Fruit fly (Drosophila melanogaster): ENCODE measurements around the gene ppk10.
A peak's percentile ranks its signal among the peaks of the same experiment; 100 is the strongest.

ppk10 gene

DNA sequence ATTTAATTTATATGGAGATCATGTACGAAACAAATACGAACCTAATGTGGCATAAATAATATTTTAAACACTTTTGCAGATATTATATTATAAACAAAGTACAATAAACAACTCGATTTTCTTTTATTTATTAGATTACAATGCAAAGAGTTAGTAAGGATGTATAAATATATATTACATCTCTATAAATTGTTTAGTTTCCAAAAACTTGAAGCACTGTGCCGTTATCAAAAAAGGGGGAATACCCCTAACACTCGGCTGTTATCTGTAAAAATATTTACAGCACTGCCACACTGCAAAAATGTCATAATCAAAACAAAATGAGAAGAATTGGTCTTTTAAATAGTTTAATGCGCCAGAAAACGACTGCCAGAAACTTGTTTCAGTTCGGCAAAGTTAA lies 23.7 kb downstream of the ppk10 start, which contains the start of gene CG5188 (continued):
- no peak for TF ChIP-seq z (GFP tag; IDR thresholded peaks at IDR 0.05)
- TF ChIP-seq CG9727 (GFP tag; optimal IDR thresholded peaks at IDR 0.05): peak; percentile 16
- TF ChIP-seq Trl (optimal IDR thresholded peaks at IDR 0.05): no peak
- no peak for TF ChIP-seq Trl (GFP tag; optimal IDR thresholded peaks at IDR 0.05)
- no peak for TF ChIP-seq CG5180 (GFP tag; optimal IDR thresholded peaks at IDR 0.05)
- TF ChIP-seq CG18262 (tag; optimal IDR thresholded peaks at IDR 0.05): peak; percentile 49
- TF ChIP-seq disco-r (GFP tag; optimal IDR thresholded peaks at IDR 0.05): no peak
- TF ChIP-seq CG12071 (GFP tag; optimal IDR thresholded peaks at IDR 0.05): no peak
- TF ChIP-seq mam (GFP tag; optimal IDR thresholded peaks at IDR 0.05): peak; percentile 44
- no peak for TF ChIP-seq CG2199 (GFP tag; IDR thresholded peaks at IDR 0.05)
- peak; percentile 55 for TF ChIP-seq phol (tag; optimal IDR thresholded peaks at IDR 0.05)
- TF ChIP-seq zfh2 (GFP tag; optimal IDR thresholded peaks at IDR 0.05): no peak
- no peak for TF ChIP-seq Awh (GFP tag; IDR thresholded peaks at IDR 0.05)
- TF ChIP-seq oc (tag; optimal IDR thresholded peaks at IDR 0.05): peak; percentile 14
- TF ChIP-seq CG15696 (tag; optimal IDR thresholded peaks at IDR 0.05): peak; percentile 17
- TF ChIP-seq CG1529 (GFP tag; optimal IDR thresholded peaks at IDR 0.05): peak; percentile 9
- TF ChIP-seq stwl (tag; optimal IDR thresholded peaks at IDR 0.05): peak; percentile 90
- TF ChIP-seq CG31441 (GFP tag; IDR thresholded peaks at IDR 0.05): peak; percentile 64
- no peak for TF ChIP-seq CG12236 (GFP tag; optimal IDR thresholded peaks at IDR 0.05)
- TF ChIP-seq CG4404 (GFP tag; IDR thresholded peaks at IDR 0.05): no peak
- TF ChIP-seq Doc3 (GFP tag; IDR thresholded peaks at IDR 0.05; ENCODE audit: partially characterized antibody): no peak
- TF ChIP-seq CG12744 (GFP tag; optimal IDR thresholded peaks at IDR 0.05): no peak
- TF ChIP-seq Bteb2 (GFP tag; optimal IDR thresholded peaks at IDR 0.05): no peak
- peak; percentile 65 for TF ChIP-seq CG11504 (tag; optimal IDR thresholded peaks at IDR 0.05)
- no peak for TF ChIP-seq CG42726 (GFP tag; IDR thresholded peaks at IDR 0.05; ENCODE audit: partially characterized antibody)
- TF ChIP-seq nerfin-2 (GFP tag; IDR thresholded peaks at IDR 0.05; ENCODE audit: partially characterized antibody): no peak
- no peak for TF ChIP-seq Dad (GFP tag; optimal IDR thresholded peaks at IDR 0.05)
- no peak for TF ChIP-seq CG12769 (tag; optimal IDR thresholded peaks at IDR 0.05)
- peak; percentile 17; the same call in 1 of the 3 replicates for TF ChIP-seq tgo (GFP tag; IDR thresholded peaks at IDR 0.05)
- peak; percentile 40 for TF ChIP-seq HmgZ (tag; optimal IDR thresholded peaks at IDR 0.05)
- peak; percentile 19 for TF ChIP-seq CG4617 (GFP tag; optimal IDR thresholded peaks at IDR 0.05; ENCODE audit: borderline replicate concordance)
- TF ChIP-seq CG34376 (GFP tag; optimal IDR thresholded peaks at IDR 0.05): peak; percentile 42
- TF ChIP-seq usp (GFP tag; optimal IDR thresholded peaks at IDR 0.05): no peak
- TF ChIP-seq CG17829 (tag; optimal IDR thresholded peaks at IDR 0.05): peak; percentile 68
- peak; percentile 45; the same call in 1 of the 3 replicates for TF ChIP-seq Aef1 (GFP tag; IDR thresholded peaks at IDR 0.05)
- TF ChIP-seq D19B (GFP tag; optimal IDR thresholded peaks at IDR 0.05): no peak
- TF ChIP-seq stc (GFP tag; IDR thresholded peaks at IDR 0.05): peak; percentile 62; the same call in 1 of the 2 replicates
- no peak for TF ChIP-seq HLH4C (GFP tag; IDR thresholded peaks at IDR 0.05; ENCODE audit: partially characterized antibody)
- no peak for TF ChIP-seq tap (tag; optimal IDR thresholded peaks at IDR 0.05)
- TF ChIP-seq hkb (optimal IDR thresholded peaks at IDR 0.05): no peak
- peak; percentile 61; the same call in 1 of the 2 replicates for TF ChIP-seq hkb (GFP tag; IDR thresholded peaks at IDR 0.05)
- TF ChIP-seq NC2α (GFP tag; optimal IDR thresholded peaks at IDR 0.05): no peak
- TF ChIP-seq NFAT (GFP tag; IDR thresholded peaks at IDR 0.05): peak; percentile 74; the same call in 1 of the 2 replicates
- peak; percentile 6 for TF ChIP-seq CG3995 (GFP tag; optimal IDR thresholded peaks at IDR 0.05)
- no peak for TF ChIP-seq CG16779 (GFP tag; IDR thresholded peaks at IDR 0.05)
- 0 out of 2 replicates have a peak, but pooled peaks have one; percentile 36 for TF ChIP-seq sna (GFP tag; IDR thresholded peaks at IDR 0.05; ENCODE audit: partially characterized antibody)
- no peak for TF ChIP-seq HLH3B (GFP tag; IDR thresholded peaks at IDR 0.05)
- no peak for TF ChIP-seq vnd (GFP tag; IDR thresholded peaks at IDR 0.05; ENCODE audit: partially characterized antibody)
- no peak for TF ChIP-seq kni (GFP tag; optimal IDR thresholded peaks at IDR 0.05)
- peak; percentile 34 for TF ChIP-seq CG13296 (GFP tag; optimal IDR thresholded peaks at IDR 0.05)
- no peak for TF ChIP-seq CG3163 (GFP tag; optimal IDR thresholded peaks at IDR 0.05)
- TF ChIP-seq schlank (tag; optimal IDR thresholded peaks at IDR 0.05): no peak

All from whole organism, embryonic.